Fruit fly (Drosophila melanogaster) whole organism, embryonic: Measurements from ENCODE around the gene CG10993.

Source experiments
- ATbp ChIP-seq: fragments of 200-800 bp; sonication (Bioruptor generic); optimal IDR thresholded peaks from 2 replicates; lab custom pipeline; 2017; ENCODE audit warnings: missing biosample characterization, mild to moderate bottlenecking, missing genetic modification characterization, missing genetic modification reagents
- Asciz ChIP-seq: fragments of 200-800 bp; sonication (Bioruptor generic); optimal IDR thresholded peaks from 2 replicates; lab custom pipeline; 2017; ENCODE audit warnings: missing biosample characterization, mild to moderate bottlenecking, missing genetic modification characterization, missing genetic modification reagents
- Blimp-1 ChIP-seq: fragments of 200-800 bp; sonication (Bioruptor generic); optimal IDR thresholded peaks from 3 replicates; lab custom pipeline; 2018; ENCODE audit warnings: missing biosample characterization, missing genetic modification characterization, mild to moderate bottlenecking, moderate library complexity, missing genetic modification reagents
- CG11093 ChIP-seq: fragments of 200-800 bp; sonication (Bioruptor generic); IDR thresholded peaks from 3 replicates; pipeline ENCODE4 v1.3.6; 2022; ENCODE audit warnings: missing biosample characterization, missing genetic modification characterization
- CG11247 ChIP-seq: fragments of 200-800 bp; sonication (Bioruptor generic); IDR thresholded peaks from 2 replicates; pipeline ENCODE4 v1.3.6; 2022; ENCODE audit warnings: missing biosample characterization, missing genetic modification characterization
- CG14014 ChIP-seq: fragments of 200-800 bp; sonication (Bioruptor generic); IDR thresholded peaks from 2 replicates; pipeline ENCODE4 v1.3.6; 2022; ENCODE audit warnings: missing biosample characterization, missing genetic modification characterization
- CG14860 ChIP-seq: fragments of 200-800 bp; sonication (Bioruptor generic); IDR thresholded peaks from 3 replicates; pipeline ENCODE4 v1.3.6; 2022; ENCODE audit warnings: missing biosample characterization, missing genetic modification characterization; ENCODE audit not compliant: partially characterized antibody
- CG15514 ChIP-seq: fragments of 200-800 bp; sonication (Bioruptor generic); optimal IDR thresholded peaks from 3 replicates; lab custom pipeline; 2017; ENCODE audit warnings: missing biosample characterization, missing genetic modification characterization, mild to moderate bottlenecking, moderate library complexity, missing genetic modification reagents
- CG17359 ChIP-seq: fragments of 200-800 bp; sonication (Bioruptor generic); optimal IDR thresholded peaks from 3 replicates; lab custom pipeline; 2018; ENCODE audit warnings: missing biosample characterization, mild to moderate bottlenecking, missing genetic modification characterization, moderate library complexity
- CG17802 ChIP-seq: fragments of 200-800 bp; sonication (Bioruptor generic); optimal IDR thresholded peaks from 2 replicates; lab custom pipeline; 2018; ENCODE audit warnings: missing biosample characterization, mild to moderate bottlenecking, missing genetic modification characterization, moderate library complexity
- CG30431 ChIP-seq: fragments of 200-800 bp; sonication (Bioruptor generic); optimal IDR thresholded peaks from 2 replicates; lab custom pipeline; 2017; ENCODE audit warnings: missing biosample characterization, missing genetic modification characterization
- CG31441 ChIP-seq: fragments of 200-800 bp; sonication (Bioruptor generic); IDR thresholded peaks from 2 replicates; pipeline ENCODE4 v1.3.6; 2022; ENCODE audit warnings: missing biosample characterization, missing genetic modification characterization
- CG32532 ChIP-seq: fragments of 200-800 bp; sonication (Bioruptor generic); IDR thresholded peaks from 2 replicates; pipeline ENCODE4 v1.3.6; 2022; ENCODE audit warnings: missing biosample characterization, missing genetic modification characterization
- CG43689 ChIP-seq: fragments of 200-800 bp; sonication (Bioruptor generic); IDR thresholded peaks from 2 replicates; pipeline ENCODE4 v1.3.6; 2022; ENCODE audit warnings: missing biosample characterization, missing genetic modification characterization
- CG6254 ChIP-seq: fragments of 200-800 bp; sonication (Bioruptor generic); optimal IDR thresholded peaks from 3 replicates; lab custom pipeline; 2017; ENCODE audit warnings: mild to moderate bottlenecking, missing biosample characterization, missing genetic modification reagents, missing genetic modification characterization
- CG6791 ChIP-seq: fragments of 200-800 bp; sonication (Bioruptor generic); IDR thresholded peaks from 3 replicates; pipeline ENCODE4 v1.3.6; 2022; ENCODE audit warnings: missing biosample characterization, missing genetic modification characterization; ENCODE audit not compliant: partially characterized antibody
- CG7786 ChIP-seq: fragments of 200-800 bp; sonication (Bioruptor generic); optimal IDR thresholded peaks from 2 replicates; lab custom pipeline; 2016; ENCODE audit warnings: missing biosample characterization, missing genetic modification characterization
- CG7987 ChIP-seq: fragments of 200-800 bp; sonication (Bioruptor generic); optimal IDR thresholded peaks from 2 replicates; lab custom pipeline; 2018; ENCODE audit warnings: missing biosample characterization, mild to moderate bottlenecking, missing genetic modification characterization, moderate library complexity
- CG9727 ChIP-seq: fragments of 200-800 bp; sonication (Bioruptor generic); optimal IDR thresholded peaks from 3 replicates; lab custom pipeline; 2017; ENCODE audit warnings: missing biosample characterization, mild to moderate bottlenecking, missing genetic modification characterization
- CG9797 ChIP-seq: fragments of 200-800 bp; sonication (Bioruptor generic); optimal IDR thresholded peaks from 3 replicates; lab custom pipeline; 2018; ENCODE audit warnings: missing biosample characterization, mild to moderate bottlenecking, missing genetic modification characterization
- CG9817 ChIP-seq: fragments of 200-800 bp; sonication (Bioruptor generic); optimal IDR thresholded peaks from 2 replicates; lab custom pipeline; 2018; ENCODE audit warnings: missing biosample characterization, mild to moderate bottlenecking, missing genetic modification characterization, moderate library complexity
- CHES-1-like ChIP-seq: fragments of 200-800 bp; sonication (Bioruptor generic); optimal IDR thresholded peaks from 2 replicates; lab custom pipeline; 2016; ENCODE audit warnings: missing biosample characterization, missing genetic modification characterization
- CTCF ChIP-seq: fragments of 200-800 bp; sonication (Bioruptor generic); optimal IDR thresholded peaks from 2 replicates; lab custom pipeline; 2017; ENCODE audit warnings: missing biosample characterization, mild to moderate bottlenecking, missing genetic modification characterization, moderate library complexity
- Dbx ChIP-seq: fragments of 200-800 bp; sonication (Bioruptor generic); IDR thresholded peaks from 3 replicates; pipeline ENCODE4 v1.3.6; 2022; ENCODE audit warnings: missing biosample characterization, missing genetic modification characterization
- Dll ChIP-seq: fragments of 200-800 bp; sonication (Bioruptor generic); IDR thresholded peaks from 4 replicates; pipeline ENCODE4 v1.3.6; 2022; ENCODE audit warnings: missing biosample characterization, missing genetic modification characterization; ENCODE audit not compliant: partially characterized antibody
- Dref ChIP-seq: fragments of 200-800 bp; sonication (Bioruptor generic); IDR thresholded peaks from 2 replicates; pipeline ENCODE4 v1.3.6; 2022; ENCODE audit warnings: missing biosample characterization, missing genetic modification characterization
- Fer1 ChIP-seq: fragments of 200-800 bp; sonication (Bioruptor generic); optimal IDR thresholded peaks from 2 replicates; lab custom pipeline; 2017; ENCODE audit warnings: missing biosample characterization, mild to moderate bottlenecking, missing genetic modification characterization
- HLH54F ChIP-seq: fragments of 200-800 bp; sonication (Bioruptor generic); optimal IDR thresholded peaks from 3 replicates; lab custom pipeline; 2016; ENCODE audit warnings: missing biosample characterization, missing genetic modification characterization
- HLHmδ ChIP-seq: fragments of 200-800 bp; sonication (Bioruptor generic); optimal IDR thresholded peaks from 2 replicates; lab custom pipeline; 2018; ENCODE audit warnings: missing biosample characterization, mild to moderate bottlenecking, missing genetic modification characterization, moderate library complexity
- Jarid2 ChIP-seq: fragments of 200-800 bp; sonication (Bioruptor generic); optimal IDR thresholded peaks from 3 replicates; lab custom pipeline; 2017; ENCODE audit warnings: mild to moderate bottlenecking, missing biosample characterization, missing genetic modification reagents, missing genetic modification characterization
- NC2β ChIP-seq: fragments of 200-800 bp; sonication (Bioruptor generic); optimal IDR thresholded peaks from 2 replicates; lab custom pipeline; 2016; ENCODE audit warnings: missing biosample characterization, missing genetic modification characterization
- NfI ChIP-seq: fragments of 200-800 bp; sonication (Bioruptor generic); optimal IDR thresholded peaks from 3 replicates; lab custom pipeline; 2018; ENCODE audit warnings: missing biosample characterization, mild to moderate bottlenecking, missing genetic modification characterization, moderate library complexity
- Rx ChIP-seq: fragments of 200-800 bp; sonication (Bioruptor generic); IDR thresholded peaks from 2 replicates; pipeline ENCODE4 v1.3.6; 2022; ENCODE audit warnings: missing biosample characterization, missing genetic modification characterization
- Six4 ChIP-seq: fragments of 200-800 bp; sonication (Bioruptor generic); optimal IDR thresholded peaks from 2 replicates; lab custom pipeline; 2016; ENCODE audit warnings: missing biosample characterization, missing genetic modification characterization
- Taf1 ChIP-seq: fragments of 200-800 bp; sonication (Bioruptor generic); IDR thresholded peaks from 2 replicates; pipeline ENCODE4 v1.3.6; 2022; ENCODE audit warnings: missing biosample characterization, missing genetic modification characterization
- YL-1 ChIP-seq: fragments of 200-800 bp; sonication (Bioruptor generic); optimal IDR thresholded peaks from 3 replicates; lab custom pipeline; 2017; ENCODE audit warnings: missing biosample characterization, mild to moderate bottlenecking, missing genetic modification characterization
- abd-A ChIP-seq: fragments of 200-800 bp; sonication (Bioruptor generic); optimal IDR thresholded peaks from 3 replicates; lab custom pipeline; 2019; ENCODE audit warnings: missing biosample characterization, mild to moderate bottlenecking, missing genetic modification characterization, moderate library complexity
- bowl ChIP-seq: fragments of 200-800 bp; sonication (Bioruptor generic); IDR thresholded peaks from 2 replicates; pipeline ENCODE4 v1.3.6; 2022; ENCODE audit warnings: missing biosample characterization, missing genetic modification characterization
- crp ChIP-seq, 2 experiments: fragments of 200-800 bp; sonication (Bioruptor generic); optimal IDR thresholded peaks; 2 replicates in 1 of 2; 3 replicates in 1 of 2; lab custom pipeline; 2017; ENCODE audit warnings: missing biosample characterization in 2 of 2, missing genetic modification characterization in 2 of 2, mild to moderate bottlenecking in 1 of 2, moderate library complexity in 1 of 2
- dpn ChIP-seq, 2 experiments: fragments of 200-800 bp; sonication (Bioruptor generic); optimal IDR thresholded peaks; 3 replicates each; lab custom pipeline; 2016; ENCODE audit warnings: missing biosample characterization in 2 of 2, missing genetic modification characterization in 2 of 2
- eve ChIP-seq, 2 experiments: fragments of >200 bp; optimal IDR thresholded peaks; 2 replicates each; lab custom pipeline; 2017; ENCODE audit warnings: missing biosample characterization in 2 of 2, missing genetic modification characterization in 2 of 2
- ham ChIP-seq: fragments of 200-800 bp; sonication (Bioruptor generic); IDR thresholded peaks from 2 replicates; pipeline ENCODE4 v1.3.6; 2022; ENCODE audit warnings: missing biosample characterization, missing genetic modification characterization
- p53 ChIP-seq: fragments of 200-800 bp; sonication (Bioruptor generic); optimal IDR thresholded peaks from 2 replicates; lab custom pipeline; 2016; ENCODE audit warnings: missing biosample characterization, missing genetic modification characterization
- sqz ChIP-seq: fragments of 200-800 bp; sonication (Bioruptor generic); optimal IDR thresholded peaks from 3 replicates; lab custom pipeline; 2018; ENCODE audit warnings: missing biosample characterization, mild to moderate bottlenecking, missing genetic modification characterization
- tap ChIP-seq: fragments of 200-800 bp; optimal IDR thresholded peaks from 3 replicates; lab custom pipeline; 2019; ENCODE audit warnings: missing biosample characterization, mild to moderate bottlenecking, missing genetic modification characterization, moderate library complexity
- toy ChIP-seq: fragments of 200-800 bp; sonication (Bioruptor generic); IDR thresholded peaks from 2 replicates; pipeline ENCODE4 v1.3.6; 2022; ENCODE audit warnings: missing biosample characterization, missing genetic modification characterization
- trem ChIP-seq: fragments of 200-800 bp; optimal IDR thresholded peaks from 3 replicates; lab custom pipeline; 2019; ENCODE audit warnings: missing biosample characterization, mild to moderate bottlenecking, missing genetic modification characterization, moderate library complexity
- tup ChIP-seq: fragments of 200-800 bp; sonication (Bioruptor generic); optimal IDR thresholded peaks from 2 replicates; lab custom pipeline; 2016; ENCODE audit warnings: missing biosample characterization, mild to moderate bottlenecking, missing genetic modification characterization, moderate library complexity
- twi ChIP-seq: fragments of 200-800 bp; optimal IDR thresholded peaks from 2 replicates; lab custom pipeline; 2019; ENCODE audit warnings: missing biosample characterization, mild to moderate bottlenecking, missing genetic modification characterization, moderate library complexity
- vnd ChIP-seq: fragments of 200-800 bp; sonication (Bioruptor generic); IDR thresholded peaks from 3 replicates; pipeline ENCODE4 v1.3.6; 2022; ENCODE audit warnings: missing biosample characterization, missing genetic modification characterization; ENCODE audit not compliant: partially characterized antibody
- zen ChIP-seq: fragments of 200-800 bp; sonication (Bioruptor generic); optimal IDR thresholded peaks from 3 replicates; lab custom pipeline; 2018; ENCODE audit warnings: missing biosample characterization, mild to moderate bottlenecking, missing genetic modification characterization, moderate library complexity

The CG10993 gene

dm6 chrX:13783534-13783949 is 7.4 kb downstream of the CG10993 start, which contains the start of gene inaE (continued):
- TF ChIP-seq abd-A (tag; lab: Kevin White, UChicago) (no peak), CG30431 (no peak), CG9817 (tag; lab: Kevin White, UChicago) (no peak), CG7786 (GFP tag; lab: Kevin White, UChicago) (no peak), toy (GFP tag; lab: Robert Waterston, UW) (no peak), CG43689 (GFP tag; lab: Robert Waterston, UW) (no peak), twi (tag; lab: Kevin White, UChicago) (no peak), Rx (no peak), tup (no peak), tap (no peak), Six4 (GFP tag; lab: Kevin White, UChicago) (no peak), Dll (peak; percentile 54; the same call in 2 of the 4 replicates), CG9727 (GFP tag; lab: Kevin White, UChicago) (no peak), CG17359 (tag; lab: Kevin White, UChicago) (no peak), CG15514 (GFP tag; lab: Kevin White, UChicago) (peak; percentile 79), sqz (no peak), CG17802 (tag; lab: Kevin White, UChicago) (peak; percentile 50), ham (GFP tag; lab: Robert Waterston, UW) (no peak), bowl (GFP tag; lab: Robert Waterston, UW) (no peak), eve (GFP tag; optimal IDR thresholded peaks at IDR 0.05; lab: Kevin White, UChicago) (no peak), CG7987 (GFP tag; lab: Kevin White, UChicago) (peak; percentile 24), CG32532 (GFP tag; lab: Robert Waterston, UW) (0 out of 2 replicates have a peak, but pooled peaks have one; percentile 14), Dbx (GFP tag; lab: Robert Waterston, UW) (no peak), CG6254 (no peak), CHES-1-like (GFP tag; lab: Kevin White, UChicago) (peak; percentile 20), CG31441 (GFP tag; lab: Robert Waterston, UW) (peak; percentile 11; the same call in 1 of the 2 replicates), NfI (GFP tag; lab: Kevin White, UChicago) (no peak), NC2β (GFP tag; lab: Kevin White, UChicago) (no peak), Fer1 (GFP tag; lab: Kevin White, UChicago) (peak; percentile 36), Jarid2 (GFP tag; lab: Kevin White, UChicago) (peak; percentile 86), CG9797 (GFP tag; lab: Kevin White, UChicago) (peak; percentile 18), ATbp (no peak), Taf1 (GFP tag; lab: Robert Waterston, UW) (no peak), crp (GFP tag; optimal IDR thresholded peaks at IDR 0.05; lab: Kevin White, UChicago) (peak; percentile 22 to 91), Blimp-1 (GFP tag; lab: Kevin White, UChicago) (peak; percentile 94), HLHmδ (GFP tag; lab: Kevin White, UChicago) (no peak), Dref (GFP tag; lab: Robert Waterston, UW) (peak; percentile 86), CG11247 (GFP tag; lab: Robert Waterston, UW) (no peak), zen (no peak), dpn (GFP tag; optimal IDR thresholded peaks at IDR 0.05; lab: Kevin White, UChicago) (no peak), Asciz (GFP tag; lab: Kevin White, UChicago) (no peak), HLH54F (GFP tag; lab: Kevin White, UChicago) (no peak), CG14014 (GFP tag; lab: Robert Waterston, UW) (0 out of 2 replicates have a peak, but pooled peaks have one; percentile 15), CTCF (GFP tag; lab: Kevin White, UChicago) (peak; percentile 12), CG11093 (GFP tag; lab: Robert Waterston, UW) (no peak), vnd (GFP tag; lab: Robert Waterston, UW) (peak; percentile 53; the same call in 1 of the 3 replicates), p53 (no peak), CG14860 (GFP tag; lab: Robert Waterston, UW) (0 out of 3 replicates have a peak, but pooled peaks have one; percentile 35), YL-1 (GFP tag; lab: Kevin White, UChicago) (peak; percentile 4), trem (tag; lab: Kevin White, UChicago) (peak; percentile 32), CG6791 (GFP tag; lab: Robert Waterston, UW) (peak; percentile 73)
